Fruit fly (Drosophila melanogaster): ENCODE measurements around the gene CG31086.

Gene CG31086

dm6 chr3R:26185201-26185688 lies at the start of gene CG31086:
TSS of gene CG31086 (plus strand) at chr3R:26185251.
- TF ChIP-seq psq (optimal IDR thresholded peaks at IDR 0.05) (no peak), Dll (optimal IDR thresholded peaks at IDR 0.05) (no peak), usp (GFP tag; optimal IDR thresholded peaks at IDR 0.05) (no peak), CG8478 (optimal IDR thresholded peaks at IDR 0.05) (no peak), pan (optimal IDR thresholded peaks at IDR 0.05) (no peak), EcR (GFP tag; optimal IDR thresholded peaks at IDR 0.05) (no peak)

DNA sequence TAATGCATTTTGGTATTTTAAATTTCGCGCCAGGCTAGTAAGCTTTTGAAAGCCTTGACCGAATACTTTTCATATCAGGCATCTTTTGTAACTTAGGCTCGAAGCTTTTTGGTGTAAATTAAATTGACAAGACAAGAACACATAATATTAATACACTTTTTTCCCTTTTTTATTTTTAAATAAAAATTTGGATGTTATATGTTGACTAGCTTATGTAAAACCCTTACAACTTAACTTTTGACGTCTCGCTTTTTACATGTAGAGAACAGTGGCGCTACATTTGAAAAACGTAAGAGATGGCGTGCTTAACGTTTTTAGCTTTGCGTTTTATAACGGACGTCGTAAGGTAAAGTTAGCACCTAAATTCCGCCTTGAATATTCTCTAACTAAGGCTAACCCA lies 47.9 kb upstream of the CG31086 start:
- TF ChIP-seq pan (optimal IDR thresholded peaks at IDR 0.05) (no peak), EcR (GFP tag; optimal IDR thresholded peaks at IDR 0.05) (no peak), CG8478 (optimal IDR thresholded peaks at IDR 0.05) (no peak), psq (optimal IDR thresholded peaks at IDR 0.05) (no peak), usp (GFP tag; optimal IDR thresholded peaks at IDR 0.05) (no peak), Dll (optimal IDR thresholded peaks at IDR 0.05) (no peak)

- TF ChIP-seq EcR (GFP tag; optimal IDR thresholded peaks at IDR 0.05) (no peak), pan (optimal IDR thresholded peaks at IDR 0.05) (no peak), Dll (optimal IDR thresholded peaks at IDR 0.05) (no peak), psq (optimal IDR thresholded peaks at IDR 0.05) (no peak), CG8478 (optimal IDR thresholded peaks at IDR 0.05) (no peak), usp (GFP tag; optimal IDR thresholded peaks at IDR 0.05) (no peak)
Observed at dm6 chr3R:26170644-26171043, 14.4 kb upstream of the CG31086 start, which contains the start of gene CG31323. TSS of gene CG31323 (plus strand) at chr3R:26170847.

DNA sequence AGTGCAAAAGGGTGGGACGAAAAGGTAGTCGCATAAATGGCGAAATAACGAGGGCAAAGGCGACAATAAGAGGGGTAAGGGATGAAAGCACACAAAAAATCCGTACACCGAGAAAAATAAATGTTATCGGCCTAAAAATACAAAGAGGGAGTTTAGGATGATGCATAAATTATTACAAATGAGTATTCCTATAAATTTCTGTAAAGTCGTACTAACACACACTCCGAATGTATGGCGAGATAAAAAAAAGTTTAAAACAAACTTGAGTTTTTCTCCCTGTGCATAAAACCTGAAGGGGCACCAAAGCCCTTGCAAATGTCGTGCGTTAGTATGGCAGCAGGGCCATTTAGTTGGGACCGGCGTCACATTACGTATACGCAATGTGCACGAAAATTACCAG lies 13.0 kb upstream of the CG31086 start:
- TF ChIP-seq CG8478 (optimal IDR thresholded peaks at IDR 0.05) (no peak), Dll (optimal IDR thresholded peaks at IDR 0.05) (no peak), EcR (GFP tag; optimal IDR thresholded peaks at IDR 0.05) (no peak), usp (GFP tag; optimal IDR thresholded peaks at IDR 0.05) (no peak), pan (optimal IDR thresholded peaks at IDR 0.05) (no peak), psq (optimal IDR thresholded peaks at IDR 0.05) (no peak)

dm6 chr3R:26181991-26182390 lies 3.1 kb upstream of the CG31086 start:
- TF ChIP-seq CG8478 (optimal IDR thresholded peaks at IDR 0.05) (no peak), Dll (optimal IDR thresholded peaks at IDR 0.05) (no peak), EcR (GFP tag; optimal IDR thresholded peaks at IDR 0.05) (no peak), psq (optimal IDR thresholded peaks at IDR 0.05) (no peak), usp (GFP tag; optimal IDR thresholded peaks at IDR 0.05) (no peak), pan (optimal IDR thresholded peaks at IDR 0.05) (no peak)

DNA sequence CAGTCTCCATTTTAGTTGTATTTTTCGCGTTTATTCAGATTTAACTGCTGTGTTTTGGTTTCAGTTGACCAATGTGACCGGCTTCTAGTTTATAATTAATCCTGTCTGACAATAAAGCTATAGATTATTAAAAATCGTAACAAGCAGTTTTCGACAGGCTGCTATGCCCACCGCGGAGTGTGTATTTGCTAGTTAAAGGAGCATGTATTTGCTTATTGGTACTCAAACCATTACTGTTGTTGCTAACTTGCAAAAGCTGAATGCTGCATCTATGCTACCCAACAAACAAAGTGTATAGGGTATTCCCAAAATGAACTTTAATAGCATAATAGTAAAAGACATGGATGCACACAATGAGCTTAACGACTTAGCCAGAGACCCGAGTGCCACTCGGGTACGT lies 3.7 kb downstream of the CG31086 start, which contains the start of gene CG6073:
Gene CG6073 (minus strand): TSS at position 100 of the 400 bp plus-strand sequence.
- TF ChIP-seq pan (optimal IDR thresholded peaks at IDR 0.05): no peak
- no peak for TF ChIP-seq usp (GFP tag; optimal IDR thresholded peaks at IDR 0.05)
- TF ChIP-seq Dll (optimal IDR thresholded peaks at IDR 0.05): no peak
- TF ChIP-seq EcR (GFP tag; optimal IDR thresholded peaks at IDR 0.05): no peak
- TF ChIP-seq psq (optimal IDR thresholded peaks at IDR 0.05): no peak
- no peak for TF ChIP-seq CG8478 (optimal IDR thresholded peaks at IDR 0.05)

dm6 chr3R:26189877-26190276 lies 4.8 kb downstream of the CG31086 start, which contains the start of gene CG34130:
TSS of gene CG34130 (minus strand) at chr3R:26189977.
- TF ChIP-seq CG8478 (optimal IDR thresholded peaks at IDR 0.05) (no peak), Dll (optimal IDR thresholded peaks at IDR 0.05) (no peak), pan (optimal IDR thresholded peaks at IDR 0.05) (no peak), psq (optimal IDR thresholded peaks at IDR 0.05) (no peak), usp (GFP tag; optimal IDR thresholded peaks at IDR 0.05) (no peak), EcR (GFP tag; optimal IDR thresholded peaks at IDR 0.05) (no peak)

dm6 chr3R:26191105-26191504 lies 6.1 kb downstream of the CG31086 start, which contains the start of gene CG34129:
TSS of gene CG34129 (minus strand) at chr3R:26191205.
- TF ChIP-seq usp (GFP tag; optimal IDR thresholded peaks at IDR 0.05) (no peak), pan (optimal IDR thresholded peaks at IDR 0.05) (no peak), Dll (optimal IDR thresholded peaks at IDR 0.05) (no peak), EcR (GFP tag; optimal IDR thresholded peaks at IDR 0.05) (no peak), psq (optimal IDR thresholded peaks at IDR 0.05) (no peak), CG8478 (optimal IDR thresholded peaks at IDR 0.05) (no peak)

- TF ChIP-seq CG8478 (optimal IDR thresholded peaks at IDR 0.05) (no peak), usp (GFP tag; optimal IDR thresholded peaks at IDR 0.05) (no peak), pan (optimal IDR thresholded peaks at IDR 0.05) (no peak), EcR (GFP tag; optimal IDR thresholded peaks at IDR 0.05) (no peak), psq (optimal IDR thresholded peaks at IDR 0.05) (no peak), Dll (optimal IDR thresholded peaks at IDR 0.05) (no peak)
Observed at dm6 chr3R:26192270-26192669, 7.2 kb downstream of the CG31086 start.

DNA sequence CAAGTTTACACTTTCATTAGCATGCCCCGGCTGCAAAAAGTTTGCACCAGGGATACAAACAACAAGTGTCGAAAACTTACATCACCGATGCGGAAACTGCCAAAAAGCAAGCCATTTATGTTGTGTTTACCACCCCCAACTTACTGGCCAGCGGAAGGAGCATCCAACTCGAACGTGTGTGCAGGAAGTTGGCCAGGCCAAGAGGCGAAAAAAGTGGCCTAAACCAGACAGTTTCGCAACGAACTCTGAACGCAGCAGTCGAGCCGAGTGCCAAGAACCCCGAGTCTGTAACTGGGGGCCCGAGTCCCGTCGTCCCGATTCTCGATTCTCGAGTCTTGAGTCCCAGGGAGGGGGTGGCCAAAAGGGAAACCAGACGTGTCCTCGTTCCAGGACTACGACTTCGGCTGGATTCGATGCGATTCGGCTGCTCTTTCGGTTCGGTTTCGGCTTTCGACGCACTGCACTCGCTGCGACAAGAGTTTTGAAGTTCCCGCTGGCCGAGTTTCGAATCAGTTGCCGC lies 9.9 kb downstream of the CG31086 start:
- TF ChIP-seq CG8478 (optimal IDR thresholded peaks at IDR 0.05) (no peak), pan (optimal IDR thresholded peaks at IDR 0.05) (no peak), psq (optimal IDR thresholded peaks at IDR 0.05) (no peak), usp (GFP tag; optimal IDR thresholded peaks at IDR 0.05) (no peak)

- TF ChIP-seq psq (optimal IDR thresholded peaks at IDR 0.05) (no peak), EcR (GFP tag; optimal IDR thresholded peaks at IDR 0.05) (no peak), CG8478 (optimal IDR thresholded peaks at IDR 0.05) (no peak), Dll (optimal IDR thresholded peaks at IDR 0.05) (no peak), pan (optimal IDR thresholded peaks at IDR 0.05) (no peak), usp (GFP tag; optimal IDR thresholded peaks at IDR 0.05) (no peak)
Observed at dm6 chr3R:26212935-26213334, 27.9 kb downstream of the CG31086 start.

- TF ChIP-seq usp (GFP tag; optimal IDR thresholded peaks at IDR 0.05): no peak
- TF ChIP-seq EcR (GFP tag; optimal IDR thresholded peaks at IDR 0.05): no peak
- TF ChIP-seq psq (optimal IDR thresholded peaks at IDR 0.05): no peak
- TF ChIP-seq CG8478 (optimal IDR thresholded peaks at IDR 0.05): no peak
- no peak for TF ChIP-seq pan (optimal IDR thresholded peaks at IDR 0.05)
- TF ChIP-seq Dll (optimal IDR thresholded peaks at IDR 0.05): no peak
Observed at dm6 chr3R:26214301-26214700, 29.2 kb downstream of the CG31086 start.

All from whole organism.